Worm (Caenorhabditis elegans): ENCODE data around the gene F53E10.5.

DNA sequence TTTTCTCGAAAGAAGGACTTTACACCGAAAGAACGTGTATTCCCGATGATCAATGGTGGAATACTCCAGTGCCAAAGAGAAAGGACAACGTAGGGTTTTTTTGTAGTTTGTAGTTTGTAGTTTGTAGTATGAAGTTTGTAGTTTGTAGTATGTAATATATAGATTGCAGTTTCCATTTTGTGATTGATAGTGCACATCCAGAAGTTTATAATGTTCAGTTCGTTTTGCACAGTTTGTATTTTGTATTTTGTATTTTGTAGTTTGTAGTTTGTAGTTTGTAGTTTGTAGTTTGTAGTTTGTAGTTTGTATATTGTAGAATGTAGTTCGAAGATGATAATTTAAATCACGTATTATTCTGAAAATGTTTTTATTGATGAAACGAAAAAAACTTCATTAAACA is 18.8 kb upstream of the F53E10.5 start:
- TF ChIP-seq nhr-28 (tag; optimal IDR thresholded peaks at IDR 0.05) (no peak), nhr-76 (tag; optimal IDR thresholded peaks at IDR 0.05) (no peak), nhr-12 (tag; optimal IDR thresholded peaks at IDR 0.05) (no peak), elt-2 (tag; optimal IDR thresholded peaks at IDR 0.05) (no peak), ceh-28 (tag; optimal IDR thresholded peaks at IDR 0.05) (no peak), fkh-10 (GFP tag; optimal IDR thresholded peaks at IDR 0.05) (no peak), zag-1 (tag; optimal IDR thresholded peaks at IDR 0.05) (no peak)

Measured in whole organism, L3 larva.